Fruit fly (Drosophila melanogaster) whole organism, embryonic: ENCODE data around the gene CG42847.

Experiments used
- Atf6 ChIP-seq: fragments of 200-800 bp; sonication (Bioruptor generic); IDR thresholded peaks from 2 replicates; pipeline ENCODE4 v1.3.6; 2022; ENCODE audit warnings: missing biosample characterization, missing genetic modification characterization
- B-H1 ChIP-seq: fragments of 200-800 bp; sonication (Bioruptor generic); IDR thresholded peaks from 3 replicates; pipeline ENCODE4 v1.3.6; 2022; ENCODE audit warnings: missing biosample characterization, missing genetic modification characterization
- Bteb2 ChIP-seq: fragments of 200-800 bp; sonication (Bioruptor generic); optimal IDR thresholded peaks from 2 replicates; lab custom pipeline; 2016; ENCODE audit warnings: missing biosample characterization, missing genetic modification characterization
- C15 ChIP-seq: fragments of 200-800 bp; sonication (Bioruptor generic); IDR thresholded peaks from 3 replicates; pipeline ENCODE4 v1.3.6; 2022; ENCODE audit warnings: missing biosample characterization, missing genetic modification characterization
- CG14710 ChIP-seq: fragments of 200-800 bp; sonication (Bioruptor generic); optimal IDR thresholded peaks from 3 replicates; lab custom pipeline; 2019; ENCODE audit warnings: missing biosample characterization, mild to moderate bottlenecking, missing genetic modification characterization, moderate library complexity
- CG14860 ChIP-seq: fragments of 200-800 bp; sonication (Bioruptor generic); IDR thresholded peaks from 3 replicates; pipeline ENCODE4 v1.3.6; 2022; ENCODE audit warnings: missing biosample characterization, missing genetic modification characterization; ENCODE audit not compliant: partially characterized antibody
- CG1647 ChIP-seq: fragments of 200-800 bp; sonication (Bioruptor generic); optimal IDR thresholded peaks from 3 replicates; lab custom pipeline; 2016; ENCODE audit warnings: missing biosample characterization, missing genetic modification characterization
- CG16813 ChIP-seq: fragments of 200-800 bp; sonication (Bioruptor generic); IDR thresholded peaks from 3 replicates; pipeline ENCODE4 v1.3.6; 2022; ENCODE audit warnings: missing biosample characterization, missing genetic modification characterization; ENCODE audit not compliant: partially characterized antibody
- CG17328 ChIP-seq: fragments of 200-800 bp; sonication (Bioruptor generic); IDR thresholded peaks from 2 replicates; pipeline ENCODE4 v1.3.6; 2022; ENCODE audit warnings: missing biosample characterization, missing genetic modification characterization
- CG17359 ChIP-seq: fragments of 200-800 bp; sonication (Bioruptor generic); optimal IDR thresholded peaks from 3 replicates; lab custom pipeline; 2018; ENCODE audit warnings: missing biosample characterization, mild to moderate bottlenecking, missing genetic modification characterization, moderate library complexity
- CG17802 ChIP-seq: fragments of 200-800 bp; sonication (Bioruptor generic); optimal IDR thresholded peaks from 2 replicates; lab custom pipeline; 2018; ENCODE audit warnings: missing biosample characterization, mild to moderate bottlenecking, missing genetic modification characterization, moderate library complexity
- CG2712 ChIP-seq: fragments of 200-800 bp; optimal IDR thresholded peaks from 3 replicates; lab custom pipeline; 2019; ENCODE audit warnings: missing biosample characterization, mild to moderate bottlenecking, missing genetic modification characterization, moderate library complexity
- CG31441 ChIP-seq: fragments of 200-800 bp; sonication (Bioruptor generic); IDR thresholded peaks from 2 replicates; pipeline ENCODE4 v1.3.6; 2022; ENCODE audit warnings: missing biosample characterization, missing genetic modification characterization
- CG32532 ChIP-seq: fragments of 200-800 bp; sonication (Bioruptor generic); IDR thresholded peaks from 2 replicates; pipeline ENCODE4 v1.3.6; 2022; ENCODE audit warnings: missing biosample characterization, missing genetic modification characterization
- CG3995 ChIP-seq: fragments of 200-800 bp; sonication (Bioruptor generic); optimal IDR thresholded peaks from 3 replicates; lab custom pipeline; 2016; ENCODE audit warnings: missing biosample characterization, missing genetic modification characterization
- CG4424 ChIP-seq: fragments of 200-800 bp; sonication (Bioruptor generic); optimal IDR thresholded peaks from 3 replicates; lab custom pipeline; 2016; ENCODE audit warnings: missing biosample characterization, missing genetic modification characterization
- CG6765 ChIP-seq: fragments of 200-800 bp; sonication (Bioruptor generic); optimal IDR thresholded peaks from 3 replicates; lab custom pipeline; 2017; ENCODE audit warnings: missing biosample characterization, mild to moderate bottlenecking, missing genetic modification characterization
- CG7745 ChIP-seq: fragments of 200-800 bp; sonication (Bioruptor generic); optimal IDR thresholded peaks from 2 replicates; lab custom pipeline; 2018; ENCODE audit warnings: missing biosample characterization, mild to moderate bottlenecking, missing genetic modification characterization, moderate library complexity
- CG7963 ChIP-seq: fragments of 200-800 bp; sonication (Bioruptor generic); IDR thresholded peaks from 3 replicates; pipeline ENCODE4 v1.3.6; 2022; ENCODE audit warnings: missing biosample characterization, missing genetic modification characterization; ENCODE audit not compliant: partially characterized antibody
- CG9727 ChIP-seq: fragments of 200-800 bp; sonication (Bioruptor generic); optimal IDR thresholded peaks from 3 replicates; lab custom pipeline; 2017; ENCODE audit warnings: missing biosample characterization, mild to moderate bottlenecking, missing genetic modification characterization
- CG9876 ChIP-seq: fragments of 200-800 bp; sonication (Bioruptor generic); optimal IDR thresholded peaks from 2 replicates; lab custom pipeline; 2016; ENCODE audit warnings: missing biosample characterization, missing genetic modification characterization
- CTCF ChIP-seq: fragments of 200-800 bp; sonication (Bioruptor generic); optimal IDR thresholded peaks from 2 replicates; lab custom pipeline; 2017; ENCODE audit warnings: missing biosample characterization, mild to moderate bottlenecking, missing genetic modification characterization, moderate library complexity
- Dll ChIP-seq: fragments of 200-800 bp; sonication (Bioruptor generic); IDR thresholded peaks from 4 replicates; pipeline ENCODE4 v1.3.6; 2022; ENCODE audit warnings: missing biosample characterization, missing genetic modification characterization; ENCODE audit not compliant: partially characterized antibody
- HLH3B ChIP-seq: fragments of 200-800 bp; sonication (Bioruptor generic); IDR thresholded peaks from 2 replicates; pipeline ENCODE4 v1.3.6; 2022; ENCODE audit warnings: missing biosample characterization, missing genetic modification characterization
- HmgD ChIP-seq: fragments of 200-800 bp; sonication (Bioruptor generic); optimal IDR thresholded peaks from 3 replicates; lab custom pipeline; 2016; ENCODE audit warnings: missing biosample characterization, missing genetic modification characterization
- HmgZ ChIP-seq: fragments of 200-800 bp; sonication (Bioruptor generic); optimal IDR thresholded peaks from 2 replicates; lab custom pipeline; 2018; ENCODE audit warnings: missing biosample characterization, mild to moderate bottlenecking, missing genetic modification characterization
- MBD-R2 ChIP-seq: fragments of 200-800 bp; sonication (Bioruptor generic); IDR thresholded peaks from 2 replicates; pipeline ENCODE4 v1.3.6; 2022; ENCODE audit warnings: missing biosample characterization, missing genetic modification characterization
- MESR4 ChIP-seq: fragments of 200-800 bp; sonication (Bioruptor generic); optimal IDR thresholded peaks from 2 replicates; lab custom pipeline; 2018; ENCODE audit warnings: missing biosample characterization, mild to moderate bottlenecking, missing genetic modification characterization, moderate library complexity
- MTF-1 ChIP-seq: fragments of 200-800 bp; sonication (Bioruptor generic); optimal IDR thresholded peaks from 2 replicates; lab custom pipeline; 2018; ENCODE audit warnings: missing biosample characterization, mild to moderate bottlenecking, missing genetic modification characterization, borderline replicate concordance
- Mes4 ChIP-seq: fragments of 200-800 bp; sonication (Bioruptor generic); optimal IDR thresholded peaks from 2 replicates; lab custom pipeline; 2016; ENCODE audit warnings: missing biosample characterization, missing genetic modification characterization
- NfI ChIP-seq: fragments of 200-800 bp; sonication (Bioruptor generic); optimal IDR thresholded peaks from 3 replicates; lab custom pipeline; 2018; ENCODE audit warnings: missing biosample characterization, mild to moderate bottlenecking, missing genetic modification characterization, moderate library complexity
- amos ChIP-seq: fragments of 200-800 bp; sonication (Bioruptor generic); IDR thresholded peaks from 2 replicates; pipeline ENCODE4 v1.3.6; 2022; ENCODE audit warnings: missing biosample characterization, missing genetic modification characterization; ENCODE audit not compliant: partially characterized antibody
- cato ChIP-seq: fragments of 200-800 bp; sonication (Bioruptor generic); optimal IDR thresholded peaks from 2 replicates; lab custom pipeline; 2016; ENCODE audit warnings: missing biosample characterization, missing genetic modification characterization, borderline replicate concordance
- ci ChIP-seq: fragments of 200-800 bp; sonication (Bioruptor generic); IDR thresholded peaks from 3 replicates; pipeline ENCODE4 v1.3.6; 2022; ENCODE audit warnings: missing biosample characterization, missing genetic modification characterization
- ems ChIP-seq: fragments of 200-800 bp; sonication (Bioruptor generic); optimal IDR thresholded peaks from 3 replicates; lab custom pipeline; 2016; ENCODE audit warnings: missing biosample characterization, missing genetic modification characterization
- eyg ChIP-seq: fragments of 200-800 bp; sonication (Bioruptor generic); optimal IDR thresholded peaks from 3 replicates; lab custom pipeline; 2016; ENCODE audit warnings: missing biosample characterization, missing genetic modification characterization
- insv ChIP-seq, 2 experiments: fragments of 200-800 bp; sonication (Bioruptor generic); optimal IDR thresholded peaks; 3 replicates each; lab custom pipeline; 2016 to 2018; ENCODE audit warnings: missing biosample characterization in 2 of 2, missing genetic modification characterization in 2 of 2
- kni ChIP-seq: fragments of 200-800 bp; sonication (Bioruptor generic); optimal IDR thresholded peaks from 3 replicates; lab custom pipeline; 2017; ENCODE audit warnings: mild to moderate bottlenecking, missing biosample characterization, missing genetic modification reagents, missing genetic modification characterization
- knrl ChIP-seq: fragments of 200-800 bp; sonication (Bioruptor generic); IDR thresholded peaks from 3 replicates; pipeline ENCODE4 v1.3.6; 2022; ENCODE audit warnings: missing biosample characterization, missing genetic modification characterization; ENCODE audit not compliant: partially characterized antibody
- lov ChIP-seq, 2 experiments: fragments of 200-800 bp in 1 of 2; fragments of >200 bp in 1 of 2; sonication (Bioruptor generic) in 1 of 2; IDR thresholded peaks in 1 of 2; optimal IDR thresholded peaks in 1 of 2; 2 replicates in 1 of 2; 3 replicates in 1 of 2; pipeline versions ENCODE4 v1.3.6 to Lab custom; 2017 to 2022; ENCODE audit warnings: missing biosample characterization in 1 of 2, missing genetic modification characterization in 1 of 2
- otp ChIP-seq: fragments of 200-800 bp; sonication (Bioruptor generic); IDR thresholded peaks from 3 replicates; pipeline ENCODE4, ENCODE4 v1.3.6; 2022; ENCODE audit warnings: missing biosample characterization, missing genetic modification characterization
- pan ChIP-seq, 4 experiments: fragments of >200 bp in 3 of 4; fragments of 200-800 bp in 1 of 4; sonication (Bioruptor generic) in 1 of 4; optimal IDR thresholded peaks in 3 of 4; IDR thresholded peaks in 1 of 4; 2 replicates each; pipeline versions ENCODE4 v1.3.6 to Lab custom; 2017 to 2022; ENCODE audit warnings: missing biosample characterization in 2 of 4, missing genetic modification characterization in 2 of 4, mixed read lengths in 1 of 4
- phol ChIP-seq: fragments of 200-800 bp; sonication (Bioruptor generic); optimal IDR thresholded peaks from 3 replicates; lab custom pipeline; 2018; ENCODE audit warnings: missing biosample characterization, mild to moderate bottlenecking, missing genetic modification characterization, moderate library complexity
- schlank ChIP-seq: fragments of 200-800 bp; sonication (Bioruptor generic); optimal IDR thresholded peaks from 2 replicates; lab custom pipeline; 2018; ENCODE audit warnings: missing biosample characterization, mild to moderate bottlenecking, missing genetic modification characterization
- sob ChIP-seq: fragments of 200-800 bp; sonication (Bioruptor generic); IDR thresholded peaks from 2 replicates; pipeline ENCODE4 v1.3.6; 2022; ENCODE audit warnings: missing biosample characterization, missing genetic modification characterization
- tgo ChIP-seq: fragments of 200-800 bp; sonication (Bioruptor generic); IDR thresholded peaks from 3 replicates; pipeline ENCODE4 v1.3.6; 2022; ENCODE audit warnings: missing biosample characterization, missing genetic modification characterization
- trem ChIP-seq: fragments of 200-800 bp; optimal IDR thresholded peaks from 3 replicates; lab custom pipeline; 2019; ENCODE audit warnings: missing biosample characterization, mild to moderate bottlenecking, missing genetic modification characterization, moderate library complexity
- zfh1 ChIP-seq: fragments of 200-800 bp; sonication (Bioruptor generic); IDR thresholded peaks from 3 replicates; pipeline ENCODE4 v1.3.6; 2022; ENCODE audit warnings: missing biosample characterization, missing genetic modification characterization
- zfh2 ChIP-seq: fragments of 200-800 bp; sonication (Bioruptor generic); optimal IDR thresholded peaks from 2 replicates; lab custom pipeline; 2016; ENCODE audit warnings: missing biosample characterization, missing genetic modification characterization

CG42847 gene

DNA sequence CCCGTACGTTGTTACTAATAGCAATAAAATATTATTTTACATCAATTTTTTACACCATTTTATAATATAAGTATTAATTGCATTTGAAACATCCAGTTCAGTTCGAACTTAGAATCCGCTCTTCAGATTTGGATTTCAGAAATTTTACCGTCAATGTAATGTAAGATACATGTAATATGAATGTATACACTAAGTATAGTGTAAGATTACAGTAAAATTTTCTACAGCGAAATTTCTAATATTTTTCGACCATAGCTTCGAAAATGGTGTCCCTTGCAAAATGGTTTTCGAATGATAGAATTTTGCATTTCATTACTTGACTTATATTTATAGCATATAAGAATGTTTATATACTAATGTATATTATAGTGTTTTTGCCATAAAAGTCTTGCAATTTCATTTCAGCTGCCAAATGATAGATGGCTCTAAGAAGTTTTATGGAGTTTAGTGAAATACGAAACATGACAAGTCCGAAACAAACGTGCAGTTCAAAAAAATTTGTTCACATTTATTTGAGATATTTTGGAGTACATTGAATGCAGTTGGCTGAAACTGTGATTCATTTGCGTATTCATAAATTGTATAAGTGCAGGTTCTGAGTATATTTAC lies 36.9 kb downstream of the CG42847 start:
- TF ChIP-seq HmgZ (no peak), CG31441 (GFP tag; lab: Robert Waterston, UW) (no peak), eyg (GFP tag; lab: Kevin White, UChicago) (no peak), zfh1 (GFP tag; lab: Robert Waterston, UW) (no peak), ci (GFP tag; lab: Robert Waterston, UW) (0 out of 3 replicates have a peak, but pooled peaks have one; percentile 17), CG2712 (tag; lab: Kevin White, UChicago) (no peak), insv (GFP tag; optimal IDR thresholded peaks at IDR 0.05; lab: Kevin White, UChicago) (no peak), MESR4 (GFP tag; lab: Kevin White, UChicago) (no peak), HmgD (GFP tag; lab: Kevin White, UChicago) (no peak), kni (GFP tag; lab: Kevin White, UChicago) (peak; percentile 41), CG9876 (no peak), CG4424 (GFP tag; lab: Kevin White, UChicago) (peak; percentile 43), CG17802 (tag; lab: Kevin White, UChicago) (no peak), CTCF (GFP tag; lab: Kevin White, UChicago) (peak; percentile 90), CG16813 (peak; percentile 65), CG6765 (GFP tag; lab: Kevin White, UChicago) (no peak), zfh2 (no peak), CG1647 (GFP tag; lab: Kevin White, UChicago) (no peak), CG7745 (tag; lab: Kevin White, UChicago) (no peak), trem (peak; percentile 6), CG17359 (tag; lab: Kevin White, UChicago) (no peak), C15 (no peak), CG14710 (tag; lab: Kevin White, UChicago) (peak; percentile 3), B-H1 (no peak), NfI (GFP tag; lab: Kevin White, UChicago) (peak; percentile 2), CG7963 (GFP tag; lab: Robert Waterston, UW) (0 out of 3 replicates have a peak, but pooled peaks have one; percentile 10), CG3995 (GFP tag; lab: Kevin White, UChicago) (no peak), CG17328 (no peak), lov (optimal IDR thresholded peaks at IDR 0.05; lab: Kevin White, UChicago) (no peak), lov (GFP tag; IDR thresholded peaks at IDR 0.05; lab: Robert Waterston, UW) (peak; percentile 12; the same call in 1 of the 3 replicates), Dll (GFP tag; lab: Robert Waterston, UW) (no peak), CG32532 (peak; percentile 35; the same call in 1 of the 2 replicates), schlank (tag; lab: Kevin White, UChicago) (no peak), Bteb2 (GFP tag; lab: Kevin White, UChicago) (no peak), CG9727 (GFP tag; lab: Kevin White, UChicago) (no peak), phol (peak; percentile 9), pan (optimal IDR thresholded peaks at IDR 0.05; lab: Kevin White, UChicago) (no peak), pan (GFP tag; optimal IDR thresholded peaks at IDR 0.05 in 1 of 2, IDR thresholded peaks at IDR 0.05 in 1 of 2) (peak in 1 of 2 experiments; percentile 51), Mes4 (GFP tag; lab: Kevin White, UChicago) (no peak), cato (GFP tag; lab: Kevin White, UChicago) (no peak), MTF-1 (GFP tag; lab: Kevin White, UChicago) (no peak), CG14860 (GFP tag; lab: Robert Waterston, UW) (peak; percentile 61; the same call in 1 of the 3 replicates), otp (GFP tag; lab: Robert Waterston, UW) (no peak), knrl (peak; percentile 57; the same call in 2 of the 3 replicates), Atf6 (GFP tag; lab: Robert Waterston, UW) (no peak), HLH3B (peak; percentile 9; the same call in 1 of the 2 replicates), MBD-R2 (GFP tag; lab: Robert Waterston, UW) (no peak), sob (GFP tag; lab: Robert Waterston, UW) (no peak), amos (GFP tag; lab: Robert Waterston, UW) (peak; percentile 73), tgo (GFP tag; lab: Robert Waterston, UW) (no peak), ems (GFP tag; lab: Kevin White, UChicago) (no peak)
